Fruit fly (Drosophila melanogaster): ENCODE results near the gene pes.

pes gene

dm6 chr2L:7990720-7991119 is 3.3 kb downstream of the pes start:
- TF ChIP-seq Hr83 (GFP tag; optimal IDR thresholded peaks at IDR 0.05; ENCODE audit: poor library complexity, severe bottlenecking): no peak
- no peak for TF ChIP-seq N (GFP tag; optimal IDR thresholded peaks at IDR 0.05)
- TF ChIP-seq jim (GFP tag; optimal IDR thresholded peaks at IDR 0.05): no peak
- no peak for TF ChIP-seq Jra (GFP tag; optimal IDR thresholded peaks at IDR 0.05)

- TF ChIP-seq foxo (GFP tag; optimal IDR thresholded peaks at IDR 0.05): no peak
- no peak for TF ChIP-seq ey (GFP tag; optimal IDR thresholded peaks at IDR 0.05)
- TF ChIP-seq br (GFP tag; optimal IDR thresholded peaks at IDR 0.05): no peak
- TF ChIP-seq rgr (GFP tag; optimal IDR thresholded peaks at IDR 0.05): no peak
- TF ChIP-seq Sp1 (GFP tag; optimal IDR thresholded peaks at IDR 0.05): no peak
- TF ChIP-seq jim (GFP tag; optimal IDR thresholded peaks at IDR 0.05): no peak
- TF ChIP-seq OdsH (GFP tag; optimal IDR thresholded peaks at IDR 0.05): no peak
- TF ChIP-seq N (GFP tag; optimal IDR thresholded peaks at IDR 0.05): no peak
- TF ChIP-seq dsf (GFP tag; optimal IDR thresholded peaks at IDR 0.05; ENCODE audit: borderline replicate concordance): no peak
- no peak for TF ChIP-seq HLH106 (tag; optimal IDR thresholded peaks at IDR 0.05)
- no peak for TF ChIP-seq CG32264 (GFP tag; optimal IDR thresholded peaks at IDR 0.05)
- TF ChIP-seq Mio (GFP tag; optimal IDR thresholded peaks at IDR 0.05): no peak
- TF ChIP-seq CG9705 (GFP tag; optimal IDR thresholded peaks at IDR 0.05): no peak
- TF ChIP-seq Rel (GFP tag; optimal IDR thresholded peaks at IDR 0.05): no peak
- no peak for TF ChIP-seq Rel (tag; optimal IDR thresholded peaks at IDR 0.05)
- TF ChIP-seq h (GFP tag; optimal IDR thresholded peaks at IDR 0.05): no peak
Observed at dm6 chr2L:7989868-7990267, 4.1 kb downstream of the pes start.

dm6 chr2L:7986210-7986609 is 7.8 kb downstream of the pes start:
- no peak for TF ChIP-seq sage (GFP tag; optimal IDR thresholded peaks at IDR 0.05)
- TF ChIP-seq OdsH (GFP tag; optimal IDR thresholded peaks at IDR 0.05): no peak
- no peak for TF ChIP-seq br (GFP tag; optimal IDR thresholded peaks at IDR 0.05)
- TF ChIP-seq Rel (GFP tag; optimal IDR thresholded peaks at IDR 0.05): no peak
- no peak for TF ChIP-seq Rel (tag; optimal IDR thresholded peaks at IDR 0.05)
- TF ChIP-seq CrebA (GFP tag; optimal IDR thresholded peaks at IDR 0.05; ENCODE audit: borderline replicate concordance): no peak
- no peak for TF ChIP-seq woc (GFP tag; optimal IDR thresholded peaks at IDR 0.05)

dm6 chr2L:7984889-7985514 is 9.0 kb downstream of the pes start:
- TF ChIP-seq psq (GFP tag; optimal IDR thresholded peaks at IDR 0.05) (no peak), h (GFP tag; optimal IDR thresholded peaks at IDR 0.05) (peak; percentile 55), Abd-B (GFP tag; optimal IDR thresholded peaks at IDR 0.05) (no peak), Rel (GFP tag; optimal IDR thresholded peaks at IDR 0.05) (no peak), Rel (tag; optimal IDR thresholded peaks at IDR 0.05) (peak; percentile 54), woc (GFP tag; optimal IDR thresholded peaks at IDR 0.05) (peak; percentile 54), ey (GFP tag; optimal IDR thresholded peaks at IDR 0.05) (peak; percentile 9), rgr (GFP tag; optimal IDR thresholded peaks at IDR 0.05) (peak; percentile 49), Vsx2 (GFP tag; optimal IDR thresholded peaks at IDR 0.05; ENCODE audit: partially characterized antibody) (peak; percentile 76), foxo (GFP tag; optimal IDR thresholded peaks at IDR 0.05) (peak in 1 of 2 experiments; percentile 46), GATAd (GFP tag; optimal IDR thresholded peaks at IDR 0.05) (no peak), OdsH (GFP tag; optimal IDR thresholded peaks at IDR 0.05) (peak; percentile 2), brk (GFP tag; optimal IDR thresholded peaks at IDR 0.05) (peak; percentile 1), Dfd (GFP tag; optimal IDR thresholded peaks at IDR 0.05) (no peak), fru (GFP tag; optimal IDR thresholded peaks at IDR 0.05) (peak; percentile 49)

dm6 chr2L:7984059-7984800 is 9.8 kb downstream of the pes start, which contains the start of gene Snoo:
Gene Snoo (minus strand): TSS chr2L:7984196.
- TF ChIP-seq fru (GFP tag; optimal IDR thresholded peaks at IDR 0.05) (peak; percentile 99), h (GFP tag; optimal IDR thresholded peaks at IDR 0.05) (peak; percentile 32), Dif (GFP tag; optimal IDR thresholded peaks at IDR 0.05; ENCODE audit: partially characterized antibody) (peak; percentile 24), rgr (GFP tag; optimal IDR thresholded peaks at IDR 0.05) (peak; percentile 12), Vsx2 (GFP tag; optimal IDR thresholded peaks at IDR 0.05; ENCODE audit: partially characterized antibody) (peak; percentile 57), br (GFP tag; optimal IDR thresholded peaks at IDR 0.05) (peak; percentile 6), tai (GFP tag; optimal IDR thresholded peaks at IDR 0.05) (no peak), CrebA (GFP tag; optimal IDR thresholded peaks at IDR 0.05; ENCODE audit: borderline replicate concordance) (peak; percentile 81), Myc (optimal IDR thresholded peaks at IDR 0.05) (no peak), Mio (GFP tag; optimal IDR thresholded peaks at IDR 0.05) (no peak), HLH106 (tag; optimal IDR thresholded peaks at IDR 0.05) (no peak), dmrt93B (GFP tag; optimal IDR thresholded peaks at IDR 0.05) (no peak), sv (GFP tag; optimal IDR thresholded peaks at IDR 0.05) (no peak), dl (GFP tag; optimal IDR thresholded peaks at IDR 0.05; ENCODE audit: insufficient read depth in 1 of 2, partially characterized antibody in 2 of 2) (peak in 1 of 2 experiments; percentile 29), usp (GFP tag; optimal IDR thresholded peaks at IDR 0.05) (no peak), Hr83 (GFP tag; optimal IDR thresholded peaks at IDR 0.05; ENCODE audit: poor library complexity, severe bottlenecking) (peak; percentile 54), Rel (GFP tag; optimal IDR thresholded peaks at IDR 0.05) (no peak), Rel (tag; optimal IDR thresholded peaks at IDR 0.05) (peak; percentile 57), Hnf4 (GFP tag; optimal IDR thresholded peaks at IDR 0.05) (no peak), OdsH (GFP tag; optimal IDR thresholded peaks at IDR 0.05) (no peak), Dfd (GFP tag; optimal IDR thresholded peaks at IDR 0.05) (no peak), foxo (GFP tag; optimal IDR thresholded peaks at IDR 0.05) (peak in 1 of 2 experiments; percentile 5)

All from whole organism, wandering third instar larva.